Worm (Caenorhabditis elegans) whole organism, young adult: ENCODE results near the gene F01G4.6.
A peak's percentile ranks its signal among the peaks of the same experiment; 100 is the strongest.

Source experiments
- B0035.1 ChIP-seq: sonication (generic microtip); optimal IDR thresholded peaks from 2 replicates; lab custom pipeline; 2016; ENCODE audit warnings: missing genetic modification characterization, mild to moderate bottlenecking, missing compliant biosample characterization, missing genotype, missing genetic modification reagents
- B0336.3 ChIP-seq: fragments of 200-800 bp; sonication (Bioruptor generic); IDR thresholded peaks from 2 replicates; pipeline ENCODE4 v1.3.6; 2022; ENCODE audit warnings: missing genetic modification characterization, missing compliant biosample characterization
- C06A6.2 ChIP-seq: fragments of 200-800 bp; sonication (Bioruptor generic); conservative IDR thresholded peaks from 2 replicates; pipeline ENCODE4 v1.3.6; 2022; ENCODE audit warnings: missing genetic modification characterization, missing compliant biosample characterization
- C17E4.6 ChIP-seq: fragments of 200-800 bp; sonication (Bioruptor generic); IDR thresholded peaks from 2 replicates; pipeline ENCODE4 v1.3.6; 2022; ENCODE audit warnings: missing genetic modification reagents, missing genetic modification characterization, missing compliant biosample characterization
- F23B12.7 ChIP-seq: sonication (generic microtip); optimal IDR thresholded peaks from 2 replicates; lab custom pipeline; 2017; ENCODE audit warnings: missing genetic modification characterization, mild to moderate bottlenecking, missing compliant biosample characterization, antibody characterized with exemption, moderate library complexity; ENCODE audit not compliant: insufficient read depth
- F33H1.4 ChIP-seq: fragments of 200-800 bp; sonication (Bioruptor generic); IDR thresholded peaks from 2 replicates; pipeline ENCODE4 v1.3.6; 2022; ENCODE audit warnings: missing genetic modification reagents, missing genetic modification characterization, missing compliant biosample characterization
- K11D2.4 ChIP-seq: fragments of 200-800 bp; sonication (Bioruptor generic); IDR thresholded peaks from 2 replicates; pipeline ENCODE4 v1.3.6; 2022; ENCODE audit warnings: missing genetic modification reagents, missing genetic modification characterization, missing compliant biosample characterization
- K12H6.12 ChIP-seq: fragments of 200-800 bp; sonication (Bioruptor generic); optimal IDR thresholded peaks from 2 replicates; lab custom pipeline; 2018; ENCODE audit warnings: mild to moderate bottlenecking, missing genetic modification characterization, missing compliant biosample characterization
- T07F8.4 ChIP-seq: sonication (generic microtip); optimal IDR thresholded peaks from 2 replicates; lab custom pipeline; 2016; ENCODE audit warnings: mild to moderate bottlenecking, missing genetic modification characterization, moderate library complexity, missing compliant biosample characterization
- Y53G8AR.9 ChIP-seq: fragments of 200-800 bp; sonication (Bioruptor generic); conservative IDR thresholded peaks from 2 replicates; pipeline ENCODE4 v1.3.6; 2022; ENCODE audit warnings: missing genetic modification reagents, missing genetic modification characterization, missing compliant biosample characterization
- Y56A3A.18 ChIP-seq: fragments of 200-800 bp; sonication (Bioruptor generic); IDR thresholded peaks from 2 replicates; pipeline ENCODE4 v1.3.6; 2022; ENCODE audit warnings: missing genetic modification reagents, missing genetic modification characterization, missing compliant biosample characterization
- Y67H2A.10 ChIP-seq: fragments of 200-800 bp; sonication (Bioruptor generic); conservative IDR thresholded peaks from 2 replicates; pipeline ENCODE4 v1.3.6; 2022; ENCODE audit warnings: missing genetic modification reagents, missing genetic modification characterization, missing compliant biosample characterization
- Y95B8A.8 ChIP-seq: fragments of 200-800 bp; sonication (Bioruptor generic); IDR thresholded peaks from 2 replicates; pipeline ENCODE4 v1.3.6; 2022; ENCODE audit warnings: missing genetic modification reagents, missing genetic modification characterization, missing compliant biosample characterization
- ZK185.1 ChIP-seq: sonication (generic microtip); optimal IDR thresholded peaks from 2 replicates; lab custom pipeline; 2016; ENCODE audit warnings: mild to moderate bottlenecking, missing genetic modification characterization, missing compliant biosample characterization; ENCODE audit not compliant: poor library complexity, severe bottlenecking
- atf-7 ChIP-seq: sonication (generic microtip); optimal IDR thresholded peaks from 2 replicates; lab custom pipeline; 2017; ENCODE audit warnings: mild to moderate bottlenecking, missing genetic modification characterization, missing compliant biosample characterization
- athp-1 ChIP-seq: sonication (generic microtip); optimal IDR thresholded peaks from 2 replicates; lab custom pipeline; 2017; ENCODE audit warnings: mild to moderate bottlenecking, missing genetic modification characterization, missing compliant biosample characterization
- attf-5 ChIP-seq: fragments of 200-800 bp; sonication (Bioruptor generic); optimal IDR thresholded peaks from 2 replicates; lab custom pipeline; 2018; ENCODE audit warnings: mild to moderate bottlenecking, missing genetic modification characterization, missing compliant biosample characterization
- attf-6 ChIP-seq: fragments of 200-800 bp; sonication (Bioruptor generic); IDR thresholded peaks from 2 replicates; pipeline ENCODE4 v1.3.6; 2022; ENCODE audit warnings: missing genetic modification reagents, missing genetic modification characterization, missing compliant biosample characterization
- bed-2 ChIP-seq: fragments of 200-800 bp; sonication (Bioruptor generic); IDR thresholded peaks from 2 replicates; pipeline ENCODE4 v1.3.6; 2022; ENCODE audit warnings: missing genetic modification reagents, missing genetic modification characterization, missing compliant biosample characterization
- ceh-100 ChIP-seq: fragments of 200-800 bp; sonication (Bioruptor generic); IDR thresholded peaks from 2 replicates; pipeline ENCODE4 v1.3.6; 2022; ENCODE audit warnings: missing genetic modification reagents, missing genetic modification characterization, missing compliant biosample characterization
- ceh-27 ChIP-seq: fragments of 200-800 bp; sonication (Bioruptor generic); optimal IDR thresholded peaks from 2 replicates; lab custom pipeline; 2018; ENCODE audit warnings: mild to moderate bottlenecking, missing genetic modification characterization, moderate library complexity, missing compliant biosample characterization
- dox-1 ChIP-seq: fragments of 200-800 bp; sonication (Bioruptor generic); IDR thresholded peaks from 2 replicates; pipeline ENCODE4 v1.3.6; 2022; ENCODE audit warnings: missing genetic modification reagents, missing genetic modification characterization, missing compliant biosample characterization
- dpl-1 ChIP-seq: fragments of 150-350 bp; optimal IDR thresholded peaks from 2 replicates; lab custom pipeline; 2014; ENCODE audit warnings: missing biosample characterization, missing genetic modification reagents, missing genetic modification characterization
- efl-1 ChIP-seq: fragments of 150-350 bp; optimal IDR thresholded peaks from 2 replicates; lab custom pipeline; 2014; ENCODE audit warnings: missing biosample characterization, missing genetic modification reagents, missing genetic modification characterization
- egl-18 ChIP-seq: fragments of 200-800 bp; sonication (Bioruptor generic); IDR thresholded peaks from 2 replicates; pipeline ENCODE4 v1.3.6; 2022; ENCODE audit warnings: missing genetic modification reagents, missing genetic modification characterization, missing compliant biosample characterization
- egl-44 ChIP-seq: fragments of 200-800 bp; sonication (Bioruptor generic); IDR thresholded peaks from 2 replicates; pipeline ENCODE4 v1.3.6; 2022; ENCODE audit warnings: missing genetic modification reagents, missing genetic modification characterization, missing compliant biosample characterization
- egrh-3 ChIP-seq: fragments of 200-800 bp; sonication (Bioruptor generic); IDR thresholded peaks from 2 replicates; pipeline ENCODE4 v1.3.6; 2022; ENCODE audit warnings: missing genetic modification reagents, missing genetic modification characterization, missing compliant biosample characterization
- hsf-1 ChIP-seq: fragments of 200-800 bp; sonication (Bioruptor generic); IDR thresholded peaks from 2 replicates; pipeline ENCODE4 v1.3.6; 2022; ENCODE audit warnings: missing genetic modification reagents, missing genetic modification characterization, missing compliant biosample characterization
- let-607 ChIP-seq, 2 experiments: fragments of 200-800 bp in 1 of 2; sonication (Bioruptor generic) in 1 of 2; sonication (generic microtip) in 1 of 2; optimal IDR thresholded peaks; 2 replicates each; lab custom pipeline; 2016 to 2018; ENCODE audit warnings: mild to moderate bottlenecking in 2 of 2, missing compliant biosample characterization in 2 of 2, missing genetic modification characterization in 2 of 2, moderate library complexity in 2 of 2, missing genotype in 1 of 2
- lin-35 ChIP-seq, 3 experiments: fragments of 150-350 bp in 2 of 3; sonication (generic microtip) in 1 of 3; optimal IDR thresholded peaks; 2 replicates each; lab custom pipeline; 2014 to 2018; ENCODE audit warnings: missing biosample characterization in 3 of 3, missing genetic modification characterization in 3 of 3, missing genetic modification reagents in 3 of 3
- lin-40 ChIP-seq: sonication (generic microtip); optimal IDR thresholded peaks from 2 replicates; lab custom pipeline; 2016; ENCODE audit warnings: missing genetic modification characterization, mild to moderate bottlenecking, missing compliant biosample characterization, missing genotype, missing genetic modification reagents
- lir-1 ChIP-seq: fragments of 200-800 bp; sonication (Bioruptor generic); conservative IDR thresholded peaks from 2 replicates; pipeline ENCODE4 v1.3.6; 2022; ENCODE audit warnings: missing genetic modification reagents, missing genetic modification characterization, missing compliant biosample characterization
- lsy-27 ChIP-seq: sonication (generic microtip); optimal IDR thresholded peaks from 2 replicates; lab custom pipeline; 2017; ENCODE audit warnings: missing genetic modification characterization, mild to moderate bottlenecking, missing compliant biosample characterization, antibody characterized with exemption, missing genotype, borderline replicate concordance; ENCODE audit not compliant: insufficient read depth
- madf-3 ChIP-seq: fragments of 200-800 bp; sonication (Bioruptor generic); IDR thresholded peaks from 2 replicates; pipeline ENCODE4 v1.3.6; 2022; ENCODE audit warnings: missing genetic modification reagents, missing genetic modification characterization, missing compliant biosample characterization
- madf-6 ChIP-seq: fragments of 200-800 bp; sonication (Bioruptor generic); IDR thresholded peaks from 2 replicates; pipeline ENCODE4 v1.3.6; 2022; ENCODE audit warnings: missing genetic modification reagents, missing genetic modification characterization, missing compliant biosample characterization
- mcd-1 ChIP-seq: fragments of 200-800 bp; sonication (Bioruptor generic); IDR thresholded peaks from 2 replicates; pipeline ENCODE4 v1.3.6; 2022; ENCODE audit warnings: missing genetic modification reagents, missing genetic modification characterization, missing compliant biosample characterization
- nhr-80 ChIP-seq: sonication (generic microtip); optimal IDR thresholded peaks from 2 replicates; lab custom pipeline; 2016; ENCODE audit warnings: missing genetic modification characterization, missing compliant biosample characterization
- pbrm-1 ChIP-seq: fragments of 200-800 bp; sonication (Bioruptor generic); IDR thresholded peaks from 2 replicates; pipeline ENCODE4 v1.3.6; 2022; ENCODE audit warnings: missing genetic modification reagents, missing genetic modification characterization, missing compliant biosample characterization
- rcor-1 ChIP-seq: fragments of 200-800 bp; sonication (Bioruptor generic); IDR thresholded peaks from 2 replicates; pipeline ENCODE4 v1.3.6; 2022; ENCODE audit warnings: missing genetic modification reagents, missing genetic modification characterization, missing compliant biosample characterization
- sea-2 ChIP-seq: fragments of 200-800 bp; sonication (Bioruptor generic); IDR thresholded peaks from 2 replicates; pipeline ENCODE4 v1.3.6; 2022; ENCODE audit warnings: missing genetic modification characterization, missing compliant biosample characterization
- tbp1 ChIP-seq: fragments of 200-800 bp; sonication (Bioruptor generic); optimal IDR thresholded peaks from 2 replicates; lab custom pipeline; 2018; ENCODE audit warnings: mild to moderate bottlenecking, missing genetic modification characterization, missing compliant biosample characterization
- tlf-1 ChIP-seq: fragments of 200-800 bp; sonication (Bioruptor generic); optimal IDR thresholded peaks from 2 replicates; lab custom pipeline; 2018; ENCODE audit warnings: mild to moderate bottlenecking, missing genetic modification characterization, missing compliant biosample characterization
- xnd-1 ChIP-seq: sonication (generic microtip); optimal IDR thresholded peaks from 2 replicates; lab custom pipeline; 2016; ENCODE audit warnings: missing genotype, missing genetic modification reagents, missing genetic modification characterization, missing compliant biosample characterization
- ztf-18 ChIP-seq: sonication (generic microtip); optimal IDR thresholded peaks from 2 replicates; lab custom pipeline; 2016; ENCODE audit warnings: missing genotype, mild to moderate bottlenecking, missing genetic modification characterization, missing compliant biosample characterization
- ztf-25 ChIP-seq: fragments of 200-800 bp; sonication (Bioruptor generic); IDR thresholded peaks from 2 replicates; pipeline ENCODE4 v1.3.6; 2022; ENCODE audit warnings: missing genetic modification reagents, missing genetic modification characterization, missing compliant biosample characterization
- ztf-26 ChIP-seq: sonication (generic microtip); optimal IDR thresholded peaks from 2 replicates; lab custom pipeline; 2017; ENCODE audit warnings: missing genetic modification characterization, missing compliant biosample characterization
- ztf-28 ChIP-seq: fragments of 200-800 bp; sonication (Bioruptor generic); IDR thresholded peaks from 2 replicates; pipeline ENCODE4 v1.3.6; 2022; ENCODE audit warnings: missing genetic modification reagents, missing genetic modification characterization, missing compliant biosample characterization

Gene F01G4.6

ce11 chrIV:11179123-11179740, 29.9 kb upstream of the F01G4.6 start, which contains the start of gene cpt-2 (continued):
- TF ChIP-seq K11D2.4 (GFP tag; lab: Robert Waterston, UW) (peak; percentile 95), madf-6 (GFP tag; lab: Robert Waterston, UW) (peak; percentile 82), dpl-1 (GFP tag; lab: Kevin White, UChicago) (peak; percentile 44), bed-2 (peak; percentile 86), Y56A3A.18 (GFP tag; lab: Robert Waterston, UW) (peak; percentile 58; the same call in 1 of the 2 replicates), Y53G8AR.9 (GFP tag; lab: Robert Waterston, UW) (peak; percentile 95), K12H6.12 (tag; lab: Kevin White, UChicago) (peak; percentile 51), mcd-1 (GFP tag; lab: Robert Waterston, UW) (peak; percentile 92), nhr-80 (tag; lab: Kevin White, UChicago) (peak; percentile 84), ZK185.1 (tag; lab: Kevin White, UChicago) (peak; percentile 92), ceh-27 (GFP tag; lab: Kevin White, UChicago) (peak; percentile 68), hsf-1 (GFP tag; lab: Robert Waterston, UW) (peak; percentile 87), C06A6.2 (peak; percentile 65), madf-3 (peak; percentile 90), F23B12.7 (tag; lab: Kevin White, UChicago) (peak; percentile 48), lin-40 (tag; lab: Kevin White, UChicago) (peak; percentile 88), tbp1 (GFP tag; lab: Kevin White, UChicago) (peak; percentile 67), egrh-3 (peak; percentile 81), let-607 (tag; optimal IDR thresholded peaks at IDR 0.05; lab: Kevin White, UChicago) (peak; percentile 22 to 65), rcor-1 (GFP tag; lab: Robert Waterston, UW) (peak; percentile 95), pbrm-1 (GFP tag; lab: Robert Waterston, UW) (peak; percentile 90), attf-5 (GFP tag; lab: Kevin White, UChicago) (peak; percentile 75), tlf-1 (GFP tag; lab: Kevin White, UChicago) (peak; percentile 71), B0336.3 (GFP tag; lab: Robert Waterston, UW) (peak; percentile 76), C17E4.6 (GFP tag; lab: Robert Waterston, UW) (peak; percentile 88), efl-1 (GFP tag; lab: Kevin White, UChicago) (peak; percentile 12), ztf-25 (GFP tag; lab: Robert Waterston, UW) (0 out of 2 replicates have a peak, but pooled peaks have one; percentile 35), Y95B8A.8 (peak; percentile 79; the same call in 1 of the 2 replicates), egl-44 (GFP tag; lab: Robert Waterston, UW) (peak; percentile 92), ztf-18 (tag; lab: Kevin White, UChicago) (peak; percentile 97), lsy-27 (peak; percentile 9), attf-6 (GFP tag; lab: Robert Waterston, UW) (peak; percentile 53; the same call in 1 of the 2 replicates), B0035.1 (tag; lab: Kevin White, UChicago) (peak; percentile 54), atf-7 (tag; lab: Kevin White, UChicago) (peak; percentile 73), ceh-100 (peak; percentile 98), lir-1 (peak; percentile 85), lin-35 (GFP tag; optimal IDR thresholded peaks at IDR 0.05; lab: Kevin White, UChicago) (peak in 1 of 3 experiments; percentile 84), egl-18 (GFP tag; lab: Robert Waterston, UW) (peak; percentile 80; the same call in 1 of the 2 replicates), sea-2 (GFP tag; lab: Robert Waterston, UW) (0 out of 2 replicates have a peak, but pooled peaks have one; percentile 20), T07F8.4 (tag; lab: Kevin White, UChicago) (peak; percentile 7), Y67H2A.10 (peak; percentile 43; the same call in 1 of the 2 replicates), F33H1.4 (GFP tag; lab: Robert Waterston, UW) (peak; percentile 77), ztf-28 (GFP tag; lab: Robert Waterston, UW) (peak; percentile 90), ztf-26 (tag; lab: Kevin White, UChicago) (peak; percentile 54), dox-1 (GFP tag; lab: Robert Waterston, UW) (peak; percentile 97), xnd-1 (tag; lab: Kevin White, UChicago) (peak; percentile 44), athp-1 (tag; lab: Kevin White, UChicago) (peak; percentile 46)
